Worm (Caenorhabditis elegans): Measurements from ENCODE around the gene T23D5.3.

DNA sequence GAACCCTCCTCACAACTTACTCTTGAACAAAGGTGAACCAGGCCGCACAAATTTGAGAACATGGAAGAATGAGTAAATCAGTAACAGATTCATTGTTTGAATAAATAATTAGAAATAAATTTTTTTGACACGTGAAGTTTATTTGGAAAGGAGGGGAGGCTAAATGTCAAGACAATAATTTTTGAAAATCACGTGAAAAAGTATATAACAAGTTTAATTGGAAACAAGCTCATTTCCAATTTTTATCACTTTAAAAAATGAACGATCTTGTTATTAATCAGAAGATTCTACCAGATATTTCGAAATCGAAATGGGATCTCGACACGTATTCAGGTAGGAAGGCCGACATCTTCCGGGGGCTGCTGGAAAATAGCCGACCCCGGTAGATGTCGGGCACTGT, 6.9 kb downstream of the T23D5.3 start, which contains the start of the genes irld-57 and sfxn-1.3:
- TF ChIP-seq dve-1 (tag; optimal IDR thresholded peaks at IDR 0.05) (no peak), nfya-1 (tag; optimal IDR thresholded peaks at IDR 0.05) (no peak), ama-1 (optimal IDR thresholded peaks at IDR 0.05) (no peak), ceh-45 (GFP tag; IDR thresholded peaks at IDR 0.05) (no peak), dmd-4 (tag; optimal IDR thresholded peaks at IDR 0.05; ENCODE audit: borderline replicate concordance) (no peak), pha-4 (tag; optimal IDR thresholded peaks at IDR 0.05) (no peak), sox-2 (GFP tag; IDR thresholded peaks at IDR 0.05) (no peak), ceh-30 (tag; optimal IDR thresholded peaks at IDR 0.05) (no peak), tbx-2 (tag; optimal IDR thresholded peaks at IDR 0.05) (no peak), elt-2 (tag; optimal IDR thresholded peaks at IDR 0.05) (no peak), gmeb-2 (tag; optimal IDR thresholded peaks at IDR 0.05) (no peak), nhr-11 (tag; optimal IDR thresholded peaks at IDR 0.05) (no peak), tbx-7 (tag; optimal IDR thresholded peaks at IDR 0.05) (no peak), ttx-3 (tag; optimal IDR thresholded peaks at IDR 0.05) (no peak)
